Worm (Caenorhabditis elegans): ENCODE data around the gene pepm-1.

pepm-1 gene

DNA sequence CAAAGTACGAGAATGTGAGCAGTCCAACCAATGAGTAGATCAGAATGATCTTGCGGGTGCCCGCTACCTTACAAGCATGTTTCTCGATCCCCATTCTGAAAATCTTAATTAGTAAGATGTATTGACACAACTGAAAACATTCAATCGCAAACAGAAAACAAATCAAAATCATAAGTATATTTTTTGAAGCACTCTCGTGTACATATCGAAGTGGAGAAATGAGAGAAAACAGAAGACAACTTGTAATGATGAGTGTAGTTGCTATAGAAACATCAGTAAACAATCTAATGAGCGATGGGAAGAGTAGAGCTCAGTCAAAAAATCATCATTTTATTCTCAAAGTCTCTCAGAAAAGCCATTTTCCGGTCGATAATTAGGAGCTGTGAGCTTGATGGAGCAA, 16.2 kb upstream of the pepm-1 start, which contains the start of gene F14D7.8:
Gene F14D7.8, minus strand, starts transcription at position 101 of the 400 bp plus-strand sequence.
- TF ChIP-seq snpc-1.3 (tag; optimal IDR thresholded peaks at IDR 0.05; ENCODE audit: insufficient read depth) (no peak), ztf-18 (tag; optimal IDR thresholded peaks at IDR 0.05) (no peak)

DNA sequence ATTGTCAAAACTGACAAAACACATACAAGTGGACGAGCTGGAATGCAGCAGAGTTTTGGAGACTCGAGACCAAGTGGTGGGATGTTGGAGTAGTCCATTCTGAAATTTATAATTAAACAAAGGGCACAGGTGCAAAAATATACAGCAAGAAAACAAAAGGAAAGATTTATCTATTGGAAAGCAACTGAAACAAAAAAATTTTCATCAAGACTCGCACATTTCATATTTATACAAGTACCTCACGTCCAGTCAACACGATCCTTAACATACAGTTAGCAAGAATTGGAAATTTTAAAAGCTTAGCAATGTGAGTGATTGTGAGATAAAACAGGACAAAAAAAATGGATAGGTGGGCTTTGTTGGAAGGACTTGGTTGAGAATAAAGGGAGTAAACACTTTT, 14.7 kb upstream of the pepm-1 start, which contains the start of gene F47B8.1:
Gene F47B8.1, minus strand, starts transcription at position 101 of the 400 bp plus-strand sequence.
- TF ChIP-seq ztf-26 (tag; optimal IDR thresholded peaks at IDR 0.05): no peak
- no peak for TF ChIP-seq snpc-1.3 (tag; optimal IDR thresholded peaks at IDR 0.05; ENCODE audit: insufficient read depth)
- no peak for TF ChIP-seq mes-4 (tag; optimal IDR thresholded peaks at IDR 0.05)
- no peak for TF ChIP-seq Y95B8A.8 (GFP tag; IDR thresholded peaks at IDR 0.05)
- TF ChIP-seq C17E4.6 (GFP tag; IDR thresholded peaks at IDR 0.05): no peak
- no peak for TF ChIP-seq lin-26 (GFP tag; IDR thresholded peaks at IDR 0.05)
- no peak for TF ChIP-seq chd-7 (tag; optimal IDR thresholded peaks at IDR 0.05)

DNA sequence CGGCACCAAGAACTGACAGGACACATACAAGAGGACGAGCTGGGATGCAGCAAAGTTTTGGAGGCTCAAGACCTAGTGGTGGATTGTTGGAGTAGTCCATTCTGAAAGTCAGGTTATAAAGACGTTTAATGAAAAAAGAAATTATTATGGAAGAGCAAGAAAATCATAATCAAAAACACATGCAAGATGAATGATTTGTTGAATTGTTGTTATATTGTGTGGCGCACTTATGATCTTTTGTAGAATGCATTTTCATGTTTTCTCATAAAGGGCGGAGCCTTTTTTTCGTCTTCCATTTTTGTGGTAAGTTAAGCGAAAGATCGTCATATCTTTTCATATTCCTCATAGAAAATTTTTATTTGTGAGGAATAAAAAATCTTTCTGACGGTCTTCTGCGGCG, 12.4 kb upstream of the pepm-1 start, which contains the start of gene F47B8.2:
Gene F47B8.2, minus strand, starts transcription at position 101 of the 400 bp plus-strand sequence.
- no peak for TF ChIP-seq attf-5 (GFP tag; optimal IDR thresholded peaks at IDR 0.05)
- TF ChIP-seq dpff-1 (tag; optimal IDR thresholded peaks at IDR 0.05): no peak
- TF ChIP-seq K11D2.4 (GFP tag; IDR thresholded peaks at IDR 0.05): no peak
- TF ChIP-seq zfh-2 (GFP tag; conservative IDR thresholded peaks at IDR 0.05): no peak
- TF ChIP-seq ceh-91 (GFP tag; IDR thresholded peaks at IDR 0.05): no peak
- no peak for TF ChIP-seq athp-1 (tag; optimal IDR thresholded peaks at IDR 0.05)
- no peak for TF ChIP-seq snpc-4 (GFP tag; optimal IDR thresholded peaks at IDR 0.05)
- no peak for TF ChIP-seq snpc-4 (tag; optimal IDR thresholded peaks at IDR 0.05)
- TF ChIP-seq nfyb-1 (GFP tag; IDR thresholded peaks at IDR 0.05): no peak
- no peak for TF ChIP-seq T07F8.4 (tag; optimal IDR thresholded peaks at IDR 0.05)
- TF ChIP-seq sptf-2 (GFP tag; optimal IDR thresholded peaks at IDR 0.05): no peak
- TF ChIP-seq snpc-1.1 (tag; optimal IDR thresholded peaks at IDR 0.05; ENCODE audit: insufficient read depth): no peak
- no peak for TF ChIP-seq egrh-3 (GFP tag; IDR thresholded peaks at IDR 0.05)
- no peak for TF ChIP-seq hlh-12 (tag; optimal IDR thresholded peaks at IDR 0.05)
- TF ChIP-seq madf-10 (tag; optimal IDR thresholded peaks at IDR 0.05): no peak

DNA sequence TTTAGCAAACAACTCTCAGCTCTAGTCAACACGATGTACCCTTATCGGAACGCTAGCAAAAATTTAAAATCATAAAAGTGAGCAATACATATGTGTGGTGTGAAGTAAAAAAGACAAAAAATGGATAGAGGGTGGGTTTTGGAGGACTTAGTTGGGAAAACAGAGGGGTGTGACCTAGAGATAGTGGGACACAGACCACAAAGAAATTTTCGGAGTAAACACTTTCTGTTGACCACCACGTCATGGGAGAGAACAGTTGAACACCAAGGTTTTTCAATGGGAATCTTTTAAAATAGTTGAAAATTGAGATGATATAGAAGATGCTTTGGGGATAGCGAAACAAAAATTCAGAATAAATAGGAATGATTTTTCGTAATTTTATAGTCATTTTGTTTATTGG, 11.7 kb upstream of the pepm-1 start:
- TF ChIP-seq rec-8 (tag; optimal IDR thresholded peaks at IDR 0.05): no peak
- TF ChIP-seq Y56A3A.18 (GFP tag; IDR thresholded peaks at IDR 0.05): no peak
- TF ChIP-seq F23B12.7 (tag; optimal IDR thresholded peaks at IDR 0.05; ENCODE audit: insufficient read depth): no peak
- no peak for TF ChIP-seq ztf-3 (GFP tag; optimal IDR thresholded peaks at IDR 0.05)
- no peak for TF ChIP-seq him-1 (tag; optimal IDR thresholded peaks at IDR 0.05)
- TF ChIP-seq ceh-27 (GFP tag; optimal IDR thresholded peaks at IDR 0.05): no peak
- no peak for TF ChIP-seq ekl-4 (GFP tag; IDR thresholded peaks at IDR 0.05)
- TF ChIP-seq mxl-1 (tag; optimal IDR thresholded peaks at IDR 0.05): no peak
- no peak for TF ChIP-seq lir-1 (GFP tag; conservative IDR thresholded peaks at IDR 0.05)
- no peak for TF ChIP-seq hrde-1 (tag; optimal IDR thresholded peaks at IDR 0.05; ENCODE audit: borderline replicate concordance)
- no peak for TF ChIP-seq fkh-3 (tag; optimal IDR thresholded peaks at IDR 0.05)
- TF ChIP-seq akir-1 (GFP tag; optimal IDR thresholded peaks at IDR 0.05): no peak
- no peak for TF ChIP-seq egl-44 (GFP tag; IDR thresholded peaks at IDR 0.05)
